Worm (Caenorhabditis elegans) whole organism, young adult: Measurements from ENCODE around the gene K08F11.1.

Experiments used
- F57A8.1 ChIP-seq: fragments of 200-800 bp; sonication (Bioruptor generic); optimal IDR thresholded peaks from 2 replicates; lab custom pipeline; 2018; ENCODE audit warnings: mild to moderate bottlenecking, missing genetic modification characterization, moderate library complexity, missing compliant biosample characterization
- ZK185.1 ChIP-seq: sonication (generic microtip); optimal IDR thresholded peaks from 2 replicates; lab custom pipeline; 2016; ENCODE audit warnings: mild to moderate bottlenecking, missing genetic modification characterization, missing compliant biosample characterization; ENCODE audit not compliant: poor library complexity, severe bottlenecking
- ceh-91 ChIP-seq: fragments of 200-800 bp; sonication (Bioruptor generic); IDR thresholded peaks from 2 replicates; pipeline ENCODE4 v1.3.6; 2022; ENCODE audit warnings: missing genetic modification reagents, missing genetic modification characterization, missing compliant biosample characterization
- egl-18 ChIP-seq: fragments of 200-800 bp; sonication (Bioruptor generic); IDR thresholded peaks from 2 replicates; pipeline ENCODE4 v1.3.6; 2022; ENCODE audit warnings: missing genetic modification reagents, missing genetic modification characterization, missing compliant biosample characterization
- pbrm-1 ChIP-seq: fragments of 200-800 bp; sonication (Bioruptor generic); IDR thresholded peaks from 2 replicates; pipeline ENCODE4 v1.3.6; 2022; ENCODE audit warnings: missing genetic modification reagents, missing genetic modification characterization, missing compliant biosample characterization
- pha-4 ChIP-seq: fragments of 150-350 bp; sonication (generic microtip); optimal IDR thresholded peaks from 2 replicates; lab custom pipeline; 2014; ENCODE audit warnings: missing biosample characterization, missing genetic modification reagents, missing genetic modification characterization

- TF ChIP-seq egl-18 (GFP tag; lab: Robert Waterston, UW): no peak
- TF ChIP-seq ceh-91: no peak
- no peak for TF ChIP-seq pbrm-1 (GFP tag; lab: Robert Waterston, UW)
- TF ChIP-seq F57A8.1 (GFP tag; lab: Kevin White, UChicago): no peak
- no peak for TF ChIP-seq pha-4 (tag; lab: Kevin White, UChicago)
- no peak for TF ChIP-seq ZK185.1
Measured at ce11 chrIV:4755929-4756655, 31.4 kb downstream of the K08F11.1 start, which contains the start of the genes fbxb-77 and Y17G9B.11.
